Worm (Caenorhabditis elegans): ENCODE measurements around the gene hex-3.

hex-3 gene

ce11 chrIII:10807956-10808355 is 41.1 kb upstream of the hex-3 start (continued):
- TF ChIP-seq php-3 (GFP tag; IDR thresholded peaks at IDR 0.05) (no peak), hmg-1.1 (GFP tag; IDR thresholded peaks at IDR 0.05) (peak; percentile 64; the same call in 1 of the 2 replicates), zfp-3 (GFP tag; conservative IDR thresholded peaks at IDR 0.05) (no peak), snpc-1.2 (GFP tag; IDR thresholded peaks at IDR 0.05) (no peak), ceh-28 (tag; optimal IDR thresholded peaks at IDR 0.05) (no peak), lin-1 (GFP tag; IDR thresholded peaks at IDR 0.05) (no peak), nhr-77 (tag; optimal IDR thresholded peaks at IDR 0.05) (no peak), mdl-1 (tag; optimal IDR thresholded peaks at IDR 0.05) (no peak), aly-2 (tag; optimal IDR thresholded peaks at IDR 0.05) (no peak), zip-11 (GFP tag; IDR thresholded peaks at IDR 0.05) (no peak), nhr-10 (tag; optimal IDR thresholded peaks at IDR 0.05) (no peak), daf-19 (GFP tag; conservative IDR thresholded peaks at IDR 0.05) (no peak), nhr-237 (tag; optimal IDR thresholded peaks at IDR 0.05) (no peak), nhr-6 (tag; optimal IDR thresholded peaks at IDR 0.05) (no peak), rbr-2 (tag; optimal IDR thresholded peaks at IDR 0.05) (peak; percentile 34), nhr-111 (GFP tag; optimal IDR thresholded peaks at IDR 0.05) (no peak), F44E2.7 (GFP tag; IDR thresholded peaks at IDR 0.05) (no peak), lin-29 (GFP tag; IDR thresholded peaks at IDR 0.05) (no peak), unc-130 (GFP tag; optimal IDR thresholded peaks at IDR 0.05) (no peak), lsy-2 (tag; optimal IDR thresholded peaks at IDR 0.05) (no peak), nhr-76 (tag; optimal IDR thresholded peaks at IDR 0.05) (no peak), arid-1 (GFP tag; conservative IDR thresholded peaks at IDR 0.05) (0 out of 2 replicates have a peak, but pooled peaks have one; percentile 14), hlh-30 (tag; optimal IDR thresholded peaks at IDR 0.05; ENCODE audit: insufficient read depth) (no peak), egl-43 (GFP tag; IDR thresholded peaks at IDR 0.05) (0 out of 2 replicates have a peak, but pooled peaks have one; percentile 7), Y5F2A.4 (GFP tag; optimal IDR thresholded peaks at IDR 0.05) (no peak), Y105C5A.15 (GFP tag; IDR thresholded peaks at IDR 0.05) (no peak), hlh-11 (tag; optimal IDR thresholded peaks at IDR 0.05) (peak; percentile 55), jun-1 (tag; optimal IDR thresholded peaks at IDR 0.05) (no peak), nhr-28 (tag; optimal IDR thresholded peaks at IDR 0.05) (no peak), zip-2 (tag; optimal IDR thresholded peaks at IDR 0.05) (no peak)

DNA sequence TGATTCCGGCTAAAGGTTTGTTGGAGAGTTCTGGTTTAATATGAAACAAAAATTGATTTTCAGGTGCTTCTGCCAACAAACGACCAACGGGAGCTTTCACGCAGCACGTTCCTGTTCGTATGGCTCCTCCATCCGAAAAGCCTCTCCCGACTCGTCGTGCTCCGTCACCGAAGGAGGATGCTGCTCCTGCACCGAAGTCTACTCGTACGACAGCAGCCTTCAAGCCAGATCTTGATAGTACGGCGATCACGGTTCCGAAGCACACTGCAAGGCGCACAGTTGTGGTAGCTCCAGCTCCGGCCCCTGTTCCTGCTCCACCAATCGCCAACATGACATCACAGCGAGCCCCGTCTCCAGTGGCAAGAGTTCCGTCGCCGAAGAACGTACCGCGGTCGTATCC is 40.2 kb upstream of the hex-3 start:
- TF ChIP-seq lin-38 (GFP tag; IDR thresholded peaks at IDR 0.05) = peak; percentile 9; the same call in 1 of the 2 replicates
- TF ChIP-seq fkh-10 (GFP tag; optimal IDR thresholded peaks at IDR 0.05) = no peak
- no peak for TF ChIP-seq dmd-6 (GFP tag; IDR thresholded peaks at IDR 0.05)
- TF ChIP-seq spr-3 (GFP tag; optimal IDR thresholded peaks at IDR 0.05) = peak; percentile 17
- 0 out of 2 replicates have a peak, but pooled peaks have one; percentile 56 for TF ChIP-seq daf-8 (GFP tag; IDR thresholded peaks at IDR 0.05)
- TF ChIP-seq set-16 (GFP tag; IDR thresholded peaks at IDR 0.05) = peak; percentile 80
- no peak for TF ChIP-seq mep-1 (tag; optimal IDR thresholded peaks at IDR 0.05)
- no peak for TF ChIP-seq lir-3 (tag; optimal IDR thresholded peaks at IDR 0.05)
- TF ChIP-seq lim-7 (GFP tag; IDR thresholded peaks at IDR 0.05) = 0 out of 2 replicates have a peak, but pooled peaks have one; percentile 4
- 0 out of 2 replicates have a peak, but pooled peaks have one; percentile 19 for TF ChIP-seq Y48G9A.11 (GFP tag; IDR thresholded peaks at IDR 0.05)

DNA sequence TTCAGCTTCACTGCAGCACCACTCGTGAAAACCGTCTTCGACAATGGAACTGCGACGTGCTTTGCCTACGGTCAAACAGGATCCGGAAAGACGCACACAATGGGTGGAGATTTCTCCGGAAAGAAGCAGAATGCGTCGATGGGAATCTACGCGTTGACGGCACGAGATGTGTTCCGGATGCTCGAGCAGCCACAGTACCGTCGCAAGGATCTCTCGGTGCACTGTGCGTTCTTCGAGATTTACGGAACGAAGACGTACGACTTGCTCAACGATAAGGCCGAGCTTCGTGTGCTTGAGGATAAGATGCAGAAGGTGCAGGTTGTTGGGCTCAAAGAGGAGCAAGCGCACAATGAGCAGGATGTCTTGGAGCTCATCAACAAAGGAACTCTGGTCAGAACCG is 39.5 kb upstream of the hex-3 start:
- TF ChIP-seq saeg-2 (GFP tag; IDR thresholded peaks at IDR 0.05) (0 out of 2 replicates have a peak, but pooled peaks have one; percentile 23), lin-1 (GFP tag; IDR thresholded peaks at IDR 0.05) (no peak), daf-16 (GFP tag; optimal IDR thresholded peaks at IDR 0.05) (no peak), daf-16 (tag; optimal IDR thresholded peaks at IDR 0.05) (no peak), madf-5 (GFP tag; IDR thresholded peaks at IDR 0.05) (no peak), pha-4 (GFP tag; IDR thresholded peaks at IDR 0.05) (peak; percentile 38; the same call in 1 of the 2 replicates), pha-4 (tag; optimal IDR thresholded peaks at IDR 0.05) (no peak), unc-62 (GFP tag; optimal IDR thresholded peaks at IDR 0.05 in 1 of 2) (peak in 1 of 2 experiments; percentile 65), unc-62 (tag; optimal IDR thresholded peaks at IDR 0.05) (no peak), aha-1 (tag) (peak; percentile 64), ztf-11 (tag; optimal IDR thresholded peaks at IDR 0.05) (no peak)

Data from whole organism, L4 larva.